Worm (Caenorhabditis elegans) whole organism, young adult: ENCODE results near the gene gln-6.

ENCODE experiments used
- B0035.1 ChIP-seq: sonication (generic microtip); optimal IDR thresholded peaks from 2 replicates; lab custom pipeline; 2016; ENCODE audit warnings: missing genetic modification characterization, mild to moderate bottlenecking, missing compliant biosample characterization, missing genotype, missing genetic modification reagents
- B0261.1 ChIP-seq: sonication (generic microtip); optimal IDR thresholded peaks from 2 replicates; lab custom pipeline; 2016; ENCODE audit warnings: mild to moderate bottlenecking, missing genetic modification characterization, moderate library complexity, missing compliant biosample characterization
- C17E4.6 ChIP-seq: fragments of 200-800 bp; sonication (Bioruptor generic); IDR thresholded peaks from 2 replicates; pipeline ENCODE4 v1.3.6; 2022; ENCODE audit warnings: missing genetic modification reagents, missing genetic modification characterization, missing compliant biosample characterization
- D2030.7 ChIP-seq: fragments of 200-800 bp; sonication (Bioruptor generic); IDR thresholded peaks from 2 replicates; pipeline ENCODE4 v1.3.6; 2022; ENCODE audit warnings: missing genetic modification reagents, missing genetic modification characterization, missing compliant biosample characterization
- F52B5.7 ChIP-seq: sonication (generic microtip); optimal IDR thresholded peaks from 2 replicates; lab custom pipeline; 2016; ENCODE audit warnings: mild to moderate bottlenecking, missing genetic modification characterization, missing compliant biosample characterization
- K11D2.4 ChIP-seq: fragments of 200-800 bp; sonication (Bioruptor generic); IDR thresholded peaks from 2 replicates; pipeline ENCODE4 v1.3.6; 2022; ENCODE audit warnings: missing genetic modification reagents, missing genetic modification characterization, missing compliant biosample characterization
- Y56A3A.18 ChIP-seq: fragments of 200-800 bp; sonication (Bioruptor generic); IDR thresholded peaks from 2 replicates; pipeline ENCODE4 v1.3.6; 2022; ENCODE audit warnings: missing genetic modification reagents, missing genetic modification characterization, missing compliant biosample characterization
- ZK185.1 ChIP-seq: sonication (generic microtip); optimal IDR thresholded peaks from 2 replicates; lab custom pipeline; 2016; ENCODE audit warnings: mild to moderate bottlenecking, missing genetic modification characterization, missing compliant biosample characterization; ENCODE audit not compliant: poor library complexity, severe bottlenecking
- attf-5 ChIP-seq: fragments of 200-800 bp; sonication (Bioruptor generic); optimal IDR thresholded peaks from 2 replicates; lab custom pipeline; 2018; ENCODE audit warnings: mild to moderate bottlenecking, missing genetic modification characterization, missing compliant biosample characterization
- attf-6 ChIP-seq: fragments of 200-800 bp; sonication (Bioruptor generic); IDR thresholded peaks from 2 replicates; pipeline ENCODE4 v1.3.6; 2022; ENCODE audit warnings: missing genetic modification reagents, missing genetic modification characterization, missing compliant biosample characterization
- cebp-1 ChIP-seq, 2 experiments: fragments of 200-800 bp in 1 of 2; sonication (Bioruptor generic) in 1 of 2; sonication (generic microtip) in 1 of 2; IDR thresholded peaks in 1 of 2; optimal IDR thresholded peaks in 1 of 2; 2 replicates each; pipeline versions ENCODE4 v1.3.6 to Lab custom; 2017 to 2022; ENCODE audit warnings: missing compliant biosample characterization in 2 of 2, missing genetic modification characterization in 2 of 2, mild to moderate bottlenecking in 1 of 2, missing genetic modification reagents in 1 of 2, moderate library complexity in 1 of 2
- ceh-100 ChIP-seq: fragments of 200-800 bp; sonication (Bioruptor generic); IDR thresholded peaks from 2 replicates; pipeline ENCODE4 v1.3.6; 2022; ENCODE audit warnings: missing genetic modification reagents, missing genetic modification characterization, missing compliant biosample characterization
- him-1 ChIP-seq: sonication (generic microtip); optimal IDR thresholded peaks from 2 replicates; lab custom pipeline; 2016; ENCODE audit warnings: missing genotype, missing genetic modification reagents, missing genetic modification characterization, missing compliant biosample characterization
- hmg-1.2 ChIP-seq: fragments of 200-800 bp; sonication (Bioruptor generic); IDR thresholded peaks from 2 replicates; pipeline ENCODE4 v1.3.6; 2022; ENCODE audit warnings: missing genetic modification reagents, missing genetic modification characterization, missing compliant biosample characterization
- hsf-1 ChIP-seq: fragments of 200-800 bp; sonication (Bioruptor generic); IDR thresholded peaks from 2 replicates; pipeline ENCODE4 v1.3.6; 2022; ENCODE audit warnings: missing genetic modification reagents, missing genetic modification characterization, missing compliant biosample characterization
- lag-1 ChIP-seq: fragments of 200-800 bp; sonication (Bioruptor generic); IDR thresholded peaks from 2 replicates; pipeline ENCODE4 v1.3.6; 2022; ENCODE audit warnings: missing genetic modification reagents, missing genetic modification characterization, missing compliant biosample characterization
- lin-40 ChIP-seq: sonication (generic microtip); optimal IDR thresholded peaks from 2 replicates; lab custom pipeline; 2016; ENCODE audit warnings: missing genetic modification characterization, mild to moderate bottlenecking, missing compliant biosample characterization, missing genotype, missing genetic modification reagents
- lsl-1 ChIP-seq: fragments of 200-800 bp; sonication (Bioruptor generic); optimal IDR thresholded peaks from 2 replicates; lab custom pipeline; 2018; ENCODE audit warnings: mild to moderate bottlenecking, missing genetic modification characterization, moderate library complexity, missing compliant biosample characterization
- madf-10 ChIP-seq: sonication (generic microtip); optimal IDR thresholded peaks from 2 replicates; lab custom pipeline; 2016; ENCODE audit warnings: mild to moderate bottlenecking, missing genetic modification characterization, missing compliant biosample characterization
- mcd-1 ChIP-seq: fragments of 200-800 bp; sonication (Bioruptor generic); IDR thresholded peaks from 2 replicates; pipeline ENCODE4 v1.3.6; 2022; ENCODE audit warnings: missing genetic modification reagents, missing genetic modification characterization, missing compliant biosample characterization
- mes-4 ChIP-seq: sonication (generic microtip); optimal IDR thresholded peaks from 2 replicates; lab custom pipeline; 2016; ENCODE audit warnings: missing genotype, missing genetic modification characterization, missing compliant biosample characterization
- nfya-1 ChIP-seq: sonication (generic microtip); optimal IDR thresholded peaks from 2 replicates; lab custom pipeline; 2017; ENCODE audit warnings: antibody characterized with exemption, missing compliant biosample characterization, missing genetic modification characterization, borderline replicate concordance; ENCODE audit not compliant: insufficient read depth
- nfyb-1 ChIP-seq: fragments of 200-800 bp; sonication (Bioruptor generic); IDR thresholded peaks from 2 replicates; pipeline ENCODE4 v1.3.6; 2022; ENCODE audit warnings: missing genetic modification reagents, missing genetic modification characterization, missing compliant biosample characterization
- nhr-80 ChIP-seq: sonication (generic microtip); optimal IDR thresholded peaks from 2 replicates; lab custom pipeline; 2016; ENCODE audit warnings: missing genetic modification characterization, missing compliant biosample characterization
- snpc-4 ChIP-seq, 5 experiments: fragments of 150-350 bp in 1 of 5; sonication (generic microtip) in 4 of 5; optimal IDR thresholded peaks; 2 replicates each; lab custom pipeline; 2014 to 2018; ENCODE audit warnings: missing genetic modification characterization in 5 of 5, missing biosample characterization in 3 of 5, antibody characterized with exemption in 2 of 5, mild to moderate bottlenecking in 2 of 5, missing compliant biosample characterization in 2 of 5, missing genotype in 2 of 5, moderate library complexity in 2 of 5, missing genetic modification reagents in 1 of 5
- tbp1 ChIP-seq: fragments of 200-800 bp; sonication (Bioruptor generic); optimal IDR thresholded peaks from 2 replicates; lab custom pipeline; 2018; ENCODE audit warnings: mild to moderate bottlenecking, missing genetic modification characterization, missing compliant biosample characterization
- unc-130 ChIP-seq: sonication (generic microtip); optimal IDR thresholded peaks from 2 replicates; lab custom pipeline; 2016; ENCODE audit warnings: missing genetic modification reagents, missing genetic modification characterization, missing compliant biosample characterization
- unc-62 ChIP-seq: fragments of 150-350 bp; optimal IDR thresholded peaks from 2 replicates; lab custom pipeline; 2014; ENCODE audit warnings: missing biosample characterization, missing genetic modification reagents, missing genetic modification characterization
- zfh-2 ChIP-seq: fragments of 200-800 bp; sonication (Bioruptor generic); conservative IDR thresholded peaks from 2 replicates; pipeline ENCODE4 v1.3.6; 2022; ENCODE audit warnings: missing genetic modification reagents, missing genetic modification characterization, missing compliant biosample characterization
- ztf-18 ChIP-seq: sonication (generic microtip); optimal IDR thresholded peaks from 2 replicates; lab custom pipeline; 2016; ENCODE audit warnings: missing genotype, mild to moderate bottlenecking, missing genetic modification characterization, missing compliant biosample characterization
- ztf-28 ChIP-seq: fragments of 200-800 bp; sonication (Bioruptor generic); IDR thresholded peaks from 2 replicates; pipeline ENCODE4 v1.3.6; 2022; ENCODE audit warnings: missing genetic modification reagents, missing genetic modification characterization, missing compliant biosample characterization

gln-6 gene

ce11 chrIV:9739001-9739400 is 1.7 kb downstream of the gln-6 start (continued):
- TF ChIP-seq B0261.1 (tag; lab: Kevin White, UChicago) (no peak), ztf-28 (GFP tag; lab: Robert Waterston, UW) (no peak), hsf-1 (peak; percentile 66; the same call in 1 of the 2 replicates), lsl-1 (peak; percentile 38), unc-62 (no peak), Y56A3A.18 (no peak), nfya-1 (tag; lab: Kevin White, UChicago) (no peak), ZK185.1 (tag; lab: Kevin White, UChicago) (no peak), attf-6 (GFP tag; lab: Robert Waterston, UW) (peak; percentile 58)

- no peak for TF ChIP-seq tbp1 (GFP tag; lab: Kevin White, UChicago)
- TF ChIP-seq madf-10 (tag; lab: Kevin White, UChicago): no peak
- TF ChIP-seq unc-62: no peak
- TF ChIP-seq ztf-28 (GFP tag; lab: Robert Waterston, UW): no peak
- TF ChIP-seq hsf-1: no peak
Observed at ce11 chrIV:9738194-9738593, 2.5 kb downstream of the gln-6 start, which contains the start of gene C28D4.10. TSS of gene C28D4.10 (plus strand) at chrIV:9738494.

DNA sequence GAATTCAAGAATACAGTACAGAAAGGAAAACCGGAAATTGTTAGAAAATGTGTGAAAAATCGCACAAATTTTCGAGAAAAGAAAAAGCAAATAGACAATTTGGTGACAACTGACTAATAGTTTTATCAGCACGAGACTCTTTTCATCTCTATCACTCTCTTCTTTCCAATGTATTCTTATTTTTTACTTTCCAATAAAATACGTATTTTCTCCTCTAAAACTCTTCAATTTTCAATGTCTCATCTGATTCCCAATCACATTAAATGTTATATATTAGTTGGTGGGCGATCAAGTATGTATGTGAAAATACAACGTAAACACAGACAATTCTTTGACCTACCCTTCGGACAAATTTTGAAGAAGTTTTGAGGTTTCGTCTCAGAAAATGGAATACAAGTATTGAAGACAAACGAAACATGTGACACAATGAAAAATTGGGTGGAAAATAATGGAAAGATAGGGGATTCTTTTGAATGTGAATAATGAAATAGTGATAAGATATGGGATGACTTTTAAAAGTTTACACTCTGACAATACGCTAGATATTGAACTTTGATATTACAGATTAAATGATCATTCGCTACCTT is 3.4 kb downstream of the gln-6 start, which contains the start of gene cka-1:
Gene cka-1, minus strand, starts transcription at position 418 of the 587 bp plus-strand sequence.
- no peak for TF ChIP-seq F52B5.7 (tag; lab: Kevin White, UChicago)
- TF ChIP-seq attf-5: peak; percentile 2
- TF ChIP-seq C17E4.6 (GFP tag; lab: Robert Waterston, UW): no peak
- peak; percentile 51 for TF ChIP-seq nhr-80 (tag; lab: Kevin White, UChicago)
- peak; percentile 46; the same call in 1 of the 2 replicates for TF ChIP-seq hmg-1.2 (GFP tag; lab: Robert Waterston, UW)

DNA sequence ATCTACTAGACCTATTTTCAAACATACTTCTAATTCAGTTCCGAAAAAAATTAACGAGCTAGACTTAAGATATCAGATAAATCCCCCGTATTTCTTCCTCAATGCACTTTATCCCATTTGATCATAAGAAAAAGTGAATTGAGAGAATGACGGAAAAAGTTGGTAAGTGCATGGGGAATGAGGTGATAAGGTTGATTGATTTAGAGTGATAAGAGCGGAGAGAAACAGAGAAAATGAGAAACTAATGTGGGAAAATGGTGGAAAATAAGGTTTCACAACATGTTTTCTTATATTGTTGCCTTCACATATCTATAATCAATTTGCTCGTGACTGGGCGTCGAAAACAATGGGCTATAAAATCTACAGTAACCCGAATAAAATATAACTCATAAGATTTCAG is 5.0 kb downstream of the gln-6 start:
- peak; percentile 49 for TF ChIP-seq nhr-80 (tag; lab: Kevin White, UChicago)
- peak; percentile 24; the same call in 1 of the 2 replicates for TF ChIP-seq cebp-1 (GFP tag; IDR thresholded peaks at IDR 0.05; lab: Robert Waterston, UW)
- peak; percentile 77 for TF ChIP-seq cebp-1 (tag; optimal IDR thresholded peaks at IDR 0.05; lab: Kevin White, UChicago)
- TF ChIP-seq nfyb-1 (GFP tag; lab: Robert Waterston, UW): 0 out of 2 replicates have a peak, but pooled peaks have one; percentile 17
- no peak for TF ChIP-seq Y56A3A.18
- peak; percentile 30 for TF ChIP-seq attf-5
- no peak for TF ChIP-seq zfh-2 (GFP tag; lab: Robert Waterston, UW)
- TF ChIP-seq, all 124 proteins: peak for 4

ce11 chrIV:9734861-9735260 is 5.8 kb downstream of the gln-6 start:
- TF ChIP-seq hmg-1.2 (GFP tag; lab: Robert Waterston, UW): peak; percentile 9; the same call in 1 of the 2 replicates
- TF ChIP-seq mes-4 (tag; lab: Kevin White, UChicago): no peak

DNA sequence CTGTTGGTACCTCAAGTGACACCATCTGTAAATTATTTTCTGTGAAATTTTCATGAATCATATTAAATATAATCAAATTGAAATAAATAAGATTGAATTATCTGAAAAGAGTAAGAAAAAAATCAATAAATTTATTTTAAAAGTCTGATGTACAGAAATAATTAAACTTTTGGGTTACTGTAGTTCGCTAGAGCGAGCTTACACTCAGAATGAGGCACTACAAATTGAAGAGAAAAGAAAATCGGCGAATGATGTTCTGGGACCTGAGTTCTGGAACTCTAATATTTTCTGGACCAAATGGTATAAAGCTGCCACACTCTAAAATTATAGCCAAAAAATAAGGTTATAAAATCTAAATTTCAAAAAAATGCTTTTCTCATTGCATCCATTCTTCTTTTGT is 6.8 kb downstream of the gln-6 start:
- TF ChIP-seq lag-1 (GFP tag; lab: Robert Waterston, UW) (no peak), B0035.1 (no peak), snpc-4 (GFP tag; optimal IDR thresholded peaks at IDR 0.05; lab: Kevin White, UChicago) (no peak), snpc-4 (tag; optimal IDR thresholded peaks at IDR 0.05; lab: Kevin White, UChicago) (peak in 1 of 4 experiments; percentile 7), K11D2.4 (GFP tag; lab: Robert Waterston, UW) (no peak), mcd-1 (GFP tag; lab: Robert Waterston, UW) (0 out of 2 replicates have a peak, but pooled peaks have one; percentile 26), him-1 (tag; lab: Kevin White, UChicago) (peak; percentile 9), ceh-100 (peak; percentile 64), cebp-1 (GFP tag; IDR thresholded peaks at IDR 0.05; lab: Robert Waterston, UW) (no peak), cebp-1 (tag; optimal IDR thresholded peaks at IDR 0.05; lab: Kevin White, UChicago) (no peak), ztf-18 (tag; lab: Kevin White, UChicago) (no peak), D2030.7 (GFP tag; lab: Robert Waterston, UW) (no peak), unc-130 (GFP tag; lab: Kevin White, UChicago) (no peak), nhr-80 (tag; lab: Kevin White, UChicago) (no peak), lsl-1 (peak; percentile 84), lin-40 (no peak)
